Worm (Caenorhabditis elegans): ENCODE data around the gene F49E2.2.

- TF ChIP-seq nhr-76 (tag; optimal IDR thresholded peaks at IDR 0.05) (no peak), elt-3 (tag; optimal IDR thresholded peaks at IDR 0.05) (no peak), blmp-1 (tag; optimal IDR thresholded peaks at IDR 0.05) (no peak), tbx-8 (GFP tag; optimal IDR thresholded peaks at IDR 0.05) (no peak), nhr-237 (tag; optimal IDR thresholded peaks at IDR 0.05) (no peak), unc-62 (GFP tag; optimal IDR thresholded peaks at IDR 0.05) (no peak)
Measured at ce11 chrX:9548011-9548795, 18.3 kb upstream of the F49E2.2 start.
